Comparison of ENCODE assay signal across 1 fruit fly cellular context in genomic region chr3R:16834294-16835003, dm6.
TF ChIP-seq lines count a peak whose summit lies in the region.

No protein-coding gene starts in this region.

TF ChIP-seq in whole organism, embryonic, 481 proteins besides CTCF, POLR2A, EP300 and RAD21 (continued from another document):
- TF ChIP-seq Mes4 (GFP tag; optimal IDR thresholded peaks at IDR 0.05; lab: Kevin White, UChicago) (peak; percentile 39), h (optimal IDR thresholded peaks at IDR 0.05; lab: Kevin White, UChicago) (no peak), CG10959 (GFP tag; IDR thresholded peaks at IDR 0.05; lab: Robert Waterston, UW) (peak; percentile 16; the same call in 1 of the 2 replicates), CG7745 (tag; optimal IDR thresholded peaks at IDR 0.05; lab: Kevin White, UChicago) (no peak), CG11456 (GFP tag; IDR thresholded peaks at IDR 0.05; lab: Robert Waterston, UW) (peak; percentile 81; the same call in 1 of the 3 replicates), CG10366 (GFP tag; IDR thresholded peaks at IDR 0.05; lab: Robert Waterston, UW) (no peak; the same call in 1 of the 2 replicates), hth (optimal IDR thresholded peaks at IDR 0.05; lab: Kevin White, UChicago) (no peak), croc (GFP tag; conservative IDR thresholded peaks at IDR 0.05; lab: Robert Waterston, UW) (no peak), CG14965 (GFP tag; optimal IDR thresholded peaks at IDR 0.05; lab: Kevin White, UChicago; ENCODE audit: borderline replicate concordance) (peak; percentile 93), yki (optimal IDR thresholded peaks at IDR 0.05; lab: Kevin White, UChicago) (no peak), CoRest (tag; optimal IDR thresholded peaks at IDR 0.05; lab: Kevin White, UChicago) (peak; percentile 34), CG9215 (GFP tag; IDR thresholded peaks at IDR 0.05; lab: Robert Waterston, UW) (no peak), Ptx1 (GFP tag; IDR thresholded peaks at IDR 0.05; lab: Robert Waterston, UW) (no peak), zfh2 (GFP tag; optimal IDR thresholded peaks at IDR 0.05; lab: Kevin White, UChicago) (no peak), Jarid2 (GFP tag; optimal IDR thresholded peaks at IDR 0.05; lab: Kevin White, UChicago) (peak; percentile 19), CG10274 (GFP tag; optimal IDR thresholded peaks at IDR 0.05; lab: Kevin White, UChicago) (no peak), CG11085 (GFP tag; IDR thresholded peaks at IDR 0.05; lab: Robert Waterston, UW) (no peak), bcd (GFP tag; optimal IDR thresholded peaks at IDR 0.05; lab: Kevin White, UChicago) (peak; percentile 8), CG14860 (GFP tag; IDR thresholded peaks at IDR 0.05; lab: Robert Waterston, UW; ENCODE audit: partially characterized antibody) (no peak), HLHmδ (GFP tag; optimal IDR thresholded peaks at IDR 0.05; lab: Kevin White, UChicago) (peak; percentile 75), Kr (GFP tag; optimal IDR thresholded peaks at IDR 0.05; lab: Kevin White, UChicago) (peak; percentile 18), CG31365 (tag; optimal IDR thresholded peaks at IDR 0.05; lab: Kevin White, UChicago) (peak; percentile 27), CG5180 (GFP tag; optimal IDR thresholded peaks at IDR 0.05; lab: Kevin White, UChicago) (no peak), CG9876 (GFP tag; optimal IDR thresholded peaks at IDR 0.05; lab: Kevin White, UChicago) (no peak), TFAM (GFP tag; optimal IDR thresholded peaks at IDR 0.05; lab: Kevin White, UChicago) (no peak), ttk (GFP tag; IDR thresholded peaks at IDR 0.05; lab: Robert Waterston, UW) (no peak), Sox102F (GFP tag; optimal IDR thresholded peaks at IDR 0.05; lab: Kevin White, UChicago) (peak; percentile 58), CG9817 (tag; optimal IDR thresholded peaks at IDR 0.05; lab: Kevin White, UChicago) (no peak), CG4360 (GFP tag; IDR thresholded peaks at IDR 0.05; lab: Robert Waterston, UW) (no peak), Myb (GFP tag; optimal IDR thresholded peaks at IDR 0.05; lab: Kevin White, UChicago) (no peak), CG16813 (GFP tag; IDR thresholded peaks at IDR 0.05; lab: Robert Waterston, UW; ENCODE audit: partially characterized antibody) (0 out of 3 replicates have a peak, but pooled peaks have one; percentile 24), MBD-R2 (GFP tag; IDR thresholded peaks at IDR 0.05; lab: Robert Waterston, UW) (no peak), pum (GFP tag; optimal IDR thresholded peaks at IDR 0.05; lab: Kevin White, UChicago) (peak; percentile 32), exex (tag; optimal IDR thresholded peaks at IDR 0.05; lab: Kevin White, UChicago) (no peak), ac (GFP tag; optimal IDR thresholded peaks at IDR 0.05; lab: Kevin White, UChicago) (peak; percentile 50), CG4424 (GFP tag; optimal IDR thresholded peaks at IDR 0.05; lab: Kevin White, UChicago) (peak; percentile 51), tna (GFP tag; IDR thresholded peaks at IDR 0.05; lab: Robert Waterston, UW; ENCODE audit: partially characterized antibody) (no peak), nau (GFP tag; optimal IDR thresholded peaks at IDR 0.05; lab: Kevin White, UChicago) (no peak), hbn (GFP tag; IDR thresholded peaks at IDR 0.05; lab: Robert Waterston, UW; ENCODE audit: partially characterized antibody) (no peak), lab (GFP tag; optimal IDR thresholded peaks at IDR 0.05; lab: Kevin White, UChicago) (peak; percentile 10), CG6654 (GFP tag; optimal IDR thresholded peaks at IDR 0.05; lab: Kevin White, UChicago) (peak; percentile 22), Atf-2 (GFP tag; optimal IDR thresholded peaks at IDR 0.05; lab: Kevin White, UChicago) (peak; percentile 30), dpn (GFP tag; optimal IDR thresholded peaks at IDR 0.05; lab: Kevin White, UChicago) (peak; percentile 3 to 39), salm (tag; optimal IDR thresholded peaks at IDR 0.05; lab: Kevin White, UChicago) (no peak), CG18476 (GFP tag; optimal IDR thresholded peaks at IDR 0.05; lab: Kevin White, UChicago) (no peak), CG10565 (GFP tag; optimal IDR thresholded peaks at IDR 0.05; lab: Kevin White, UChicago) (no peak), CkIIα-i1 (GFP tag; IDR thresholded peaks at IDR 0.05; lab: Robert Waterston, UW) (no peak), mld (GFP tag; IDR thresholded peaks at IDR 0.05; lab: Robert Waterston, UW; ENCODE audit: partially characterized antibody) (no peak), CG8924 (tag; optimal IDR thresholded peaks at IDR 0.05; lab: Kevin White, UChicago) (no peak), CG4282 (GFP tag; optimal IDR thresholded peaks at IDR 0.05; lab: Kevin White, UChicago) (no peak), Camta (GFP tag; optimal IDR thresholded peaks at IDR 0.05; lab: Kevin White, UChicago) (peak; percentile 6), gro (GFP tag; optimal IDR thresholded peaks at IDR 0.05; lab: Kevin White, UChicago) (no peak), fd96Cb (tag; optimal IDR thresholded peaks at IDR 0.05; lab: Kevin White, UChicago) (peak; percentile 2), CG17802 (tag; optimal IDR thresholded peaks at IDR 0.05; lab: Kevin White, UChicago) (peak; percentile 17), gce (GFP tag; IDR thresholded peaks at IDR 0.05; lab: Robert Waterston, UW) (peak; percentile 67; the same call in 1 of the 3 replicates), corto (GFP tag; optimal IDR thresholded peaks at IDR 0.05; lab: Kevin White, UChicago) (no peak), Ets97D (GFP tag; optimal IDR thresholded peaks at IDR 0.05; lab: Kevin White, UChicago) (no peak), Side (GFP tag; optimal IDR thresholded peaks at IDR 0.05; lab: Kevin White, UChicago) (no peak), CG18764 (GFP tag; optimal IDR thresholded peaks at IDR 0.05; lab: Kevin White, UChicago) (no peak), crc (GFP tag; optimal IDR thresholded peaks at IDR 0.05; lab: Kevin White, UChicago) (no peak), mirr (GFP tag; optimal IDR thresholded peaks at IDR 0.05; lab: Kevin White, UChicago) (no peak), Xrp1 (GFP tag; IDR thresholded peaks at IDR 0.05; lab: Robert Waterston, UW) (peak; percentile 26; the same call in 1 of the 2 replicates), cad (GFP tag; optimal IDR thresholded peaks at IDR 0.05; lab: Kevin White, UChicago) (peak; percentile 22), CG3281 (GFP tag; optimal IDR thresholded peaks at IDR 0.05; lab: Kevin White, UChicago) (no peak), Trl (optimal IDR thresholded peaks at IDR 0.05; lab: Kevin White, UChicago) (no peak), Trl (GFP tag; optimal IDR thresholded peaks at IDR 0.05; lab: Kevin White, UChicago) (peak; percentile 33), CG16779 (GFP tag; IDR thresholded peaks at IDR 0.05; lab: Robert Waterston, UW) (no peak), CG13123 (GFP tag; optimal IDR thresholded peaks at IDR 0.05; lab: Kevin White, UChicago) (no peak), H2.0 (GFP tag; IDR thresholded peaks at IDR 0.05; lab: Robert Waterston, UW) (peak; percentile 58), pzg (GFP tag; optimal IDR thresholded peaks at IDR 0.05; lab: Kevin White, UChicago) (no peak), her (GFP tag; optimal IDR thresholded peaks at IDR 0.05; lab: Kevin White, UChicago) (no peak), tio (GFP tag; optimal IDR thresholded peaks at IDR 0.05; lab: Kevin White, UChicago) (no peak), CG2199 (GFP tag; IDR thresholded peaks at IDR 0.05; lab: Robert Waterston, UW) (0 out of 3 replicates have a peak, but pooled peaks have one; percentile 17), CG5245 (GFP tag; optimal IDR thresholded peaks at IDR 0.05; lab: Kevin White, UChicago) (peak; percentile 51), HLH4C (GFP tag; IDR thresholded peaks at IDR 0.05; lab: Robert Waterston, UW; ENCODE audit: partially characterized antibody) (no peak), sens-2 (GFP tag; IDR thresholded peaks at IDR 0.05; lab: Robert Waterston, UW) (0 out of 2 replicates have a peak, but pooled peaks have one; percentile 28), CG2712 (tag; optimal IDR thresholded peaks at IDR 0.05; lab: Kevin White, UChicago) (peak; percentile 47), ase (GFP tag; IDR thresholded peaks at IDR 0.05; lab: Robert Waterston, UW) (peak; percentile 44; the same call in 1 of the 3 replicates), wdn (GFP tag; IDR thresholded peaks at IDR 0.05; lab: Robert Waterston, UW) (no peak), BtbVII (GFP tag; optimal IDR thresholded peaks at IDR 0.05; lab: Kevin White, UChicago) (no peak), pho (GFP tag; optimal IDR thresholded peaks at IDR 0.05; lab: Kevin White, UChicago) (no peak), Ada2b (GFP tag; IDR thresholded peaks at IDR 0.05; lab: Robert Waterston, UW) (peak; percentile 32; the same call in 1 of the 2 replicates), CG2120 (GFP tag; optimal IDR thresholded peaks at IDR 0.05; lab: Kevin White, UChicago) (no peak), NC2β (GFP tag; optimal IDR thresholded peaks at IDR 0.05; lab: Kevin White, UChicago) (peak; percentile 52), CG2889 (GFP tag; IDR thresholded peaks at IDR 0.05; lab: Robert Waterston, UW) (no peak), dimm (GFP tag; IDR thresholded peaks at IDR 0.05; lab: Robert Waterston, UW) (no peak), nom (GFP tag; optimal IDR thresholded peaks at IDR 0.05; lab: Kevin White, UChicago) (no peak), pfk (GFP tag; optimal IDR thresholded peaks at IDR 0.05; lab: Kevin White, UChicago) (no peak), pan (optimal IDR thresholded peaks at IDR 0.05; lab: Kevin White, UChicago) (no peak), pan (GFP tag; optimal IDR thresholded peaks at IDR 0.05 in 1 of 2, IDR thresholded peaks at IDR 0.05 in 1 of 2) (no peak), psq (GFP tag; optimal IDR thresholded peaks at IDR 0.05; lab: Kevin White, UChicago) (no peak), Asciz (GFP tag; optimal IDR thresholded peaks at IDR 0.05; lab: Kevin White, UChicago) (peak; percentile 45), bbx (GFP tag; IDR thresholded peaks at IDR 0.05; lab: Robert Waterston, UW; ENCODE audit: partially characterized antibody) (no peak), Ravus (GFP tag; IDR thresholded peaks at IDR 0.05; lab: Robert Waterston, UW) (no peak), ato (GFP tag; IDR thresholded peaks at IDR 0.05; lab: Robert Waterston, UW; ENCODE audit: partially characterized antibody) (no peak), CG2678 (tag; optimal IDR thresholded peaks at IDR 0.05; lab: Kevin White, UChicago) (peak; percentile 31), nerfin-1 (tag; optimal IDR thresholded peaks at IDR 0.05; lab: Kevin White, UChicago) (peak; percentile 48), wek (GFP tag; optimal IDR thresholded peaks at IDR 0.05; lab: Kevin White, UChicago) (no peak), CG3995 (GFP tag; optimal IDR thresholded peaks at IDR 0.05; lab: Kevin White, UChicago) (no peak), row (GFP tag; IDR thresholded peaks at IDR 0.05; lab: Robert Waterston, UW) (no peak), Doc2 (GFP tag; IDR thresholded peaks at IDR 0.05; lab: Robert Waterston, UW) (no peak), nmo (GFP tag; optimal IDR thresholded peaks at IDR 0.05; lab: Kevin White, UChicago) (peak; percentile 40), Taf1 (GFP tag; IDR thresholded peaks at IDR 0.05; lab: Robert Waterston, UW) (no peak), CG8281 (tag; optimal IDR thresholded peaks at IDR 0.05; lab: Kevin White, UChicago) (no peak), dm (GFP tag; optimal IDR thresholded peaks at IDR 0.05; lab: Kevin White, UChicago) (no peak), HmgD (GFP tag; optimal IDR thresholded peaks at IDR 0.05; lab: Kevin White, UChicago) (no peak), Sin3A (optimal IDR thresholded peaks at IDR 0.05; lab: Kevin White, UChicago) (no peak), CG14050 (GFP tag; IDR thresholded peaks at IDR 0.05; lab: Robert Waterston, UW) (no peak), crol (GFP tag; IDR thresholded peaks at IDR 0.05; lab: Robert Waterston, UW) (no peak), Hr78 (GFP tag; optimal IDR thresholded peaks at IDR 0.05; lab: Kevin White, UChicago) (no peak), CG12104 (GFP tag; optimal IDR thresholded peaks at IDR 0.05; lab: Kevin White, UChicago) (peak; percentile 33), Mad (GFP tag; optimal IDR thresholded peaks at IDR 0.05; lab: Kevin White, UChicago) (no peak), CG9609 (GFP tag; optimal IDR thresholded peaks at IDR 0.05; lab: Kevin White, UChicago) (no peak), CG31388 (GFP tag; optimal IDR thresholded peaks at IDR 0.05; lab: Kevin White, UChicago) (no peak), mam (GFP tag; optimal IDR thresholded peaks at IDR 0.05; lab: Kevin White, UChicago) (no peak), Chrac-16 (GFP tag; optimal IDR thresholded peaks at IDR 0.05; lab: Kevin White, UChicago) (peak; percentile 43), CG43689 (GFP tag; IDR thresholded peaks at IDR 0.05; lab: Robert Waterston, UW) (no peak), Eip74EF (GFP tag; optimal IDR thresholded peaks at IDR 0.05; lab: Kevin White, UChicago) (no peak), grn (GFP tag; optimal IDR thresholded peaks at IDR 0.05; lab: Kevin White, UChicago) (no peak), Vsx1 (GFP tag; optimal IDR thresholded peaks at IDR 0.05; lab: Kevin White, UChicago) (no peak), CG34376 (GFP tag; optimal IDR thresholded peaks at IDR 0.05; lab: Kevin White, UChicago) (no peak)
